Fruit fly (Drosophila melanogaster) whole organism, embryonic: ENCODE measurements around the gene CG12075.

Experiments
- CG1024 ChIP-seq: fragments of 200-800 bp; sonication (Bioruptor generic); IDR thresholded peaks from 2 replicates; pipeline ENCODE4 v1.3.6; 2022; ENCODE audit warnings: missing biosample characterization, missing genetic modification characterization
- CG11093 ChIP-seq: fragments of 200-800 bp; sonication (Bioruptor generic); IDR thresholded peaks from 3 replicates; pipeline ENCODE4 v1.3.6; 2022; ENCODE audit warnings: missing biosample characterization, missing genetic modification characterization
- CG11504 ChIP-seq: fragments of 200-800 bp; sonication (Bioruptor generic); optimal IDR thresholded peaks from 3 replicates; lab custom pipeline; 2019; ENCODE audit warnings: missing biosample characterization, mild to moderate bottlenecking, missing genetic modification characterization, moderate library complexity
- CG11560 ChIP-seq: fragments of 200-800 bp; sonication (Bioruptor generic); IDR thresholded peaks from 3 replicates; pipeline ENCODE4 v1.3.6; 2022; ENCODE audit warnings: missing biosample characterization, missing genetic modification characterization
- CG14050 ChIP-seq: fragments of 200-800 bp; sonication (Bioruptor generic); IDR thresholded peaks from 3 replicates; pipeline ENCODE4 v1.3.6; 2022; ENCODE audit warnings: missing biosample characterization, missing genetic modification characterization
- CG14441 ChIP-seq: fragments of 200-800 bp; sonication (Bioruptor generic); IDR thresholded peaks from 2 replicates; pipeline ENCODE4 v1.3.6; 2022; ENCODE audit warnings: missing biosample characterization, missing genetic modification characterization
- CG14667 ChIP-seq: fragments of 200-800 bp; sonication (Bioruptor generic); IDR thresholded peaks from 2 replicates; pipeline ENCODE4 v1.3.6; 2022; ENCODE audit warnings: missing biosample characterization, missing genetic modification characterization
- CG17186 ChIP-seq: fragments of 200-800 bp; sonication (Bioruptor generic); optimal IDR thresholded peaks from 3 replicates; lab custom pipeline; 2017; ENCODE audit warnings: missing biosample characterization, missing genetic modification reagents, missing genetic modification characterization
- CG18262 ChIP-seq: fragments of 200-800 bp; optimal IDR thresholded peaks from 3 replicates; lab custom pipeline; 2019; ENCODE audit warnings: missing biosample characterization, mild to moderate bottlenecking, missing genetic modification characterization, moderate library complexity
- CG2116 ChIP-seq: fragments of 200-800 bp; sonication (Bioruptor generic); optimal IDR thresholded peaks from 3 replicates; lab custom pipeline; 2018; ENCODE audit warnings: missing biosample characterization, mild to moderate bottlenecking, missing genetic modification characterization
- CG2889 ChIP-seq: fragments of 200-800 bp; sonication (Bioruptor generic); IDR thresholded peaks from 3 replicates; pipeline ENCODE4 v1.3.6; 2022; ENCODE audit warnings: missing biosample characterization, missing genetic modification characterization
- CG31365 ChIP-seq: fragments of 200-800 bp; sonication (Bioruptor generic); optimal IDR thresholded peaks from 2 replicates; lab custom pipeline; 2018; ENCODE audit warnings: missing biosample characterization, mild to moderate bottlenecking, missing genetic modification characterization
- CG32532 ChIP-seq: fragments of 200-800 bp; sonication (Bioruptor generic); IDR thresholded peaks from 2 replicates; pipeline ENCODE4 v1.3.6; 2022; ENCODE audit warnings: missing biosample characterization, missing genetic modification characterization
- CG32767 ChIP-seq: fragments of 200-800 bp; sonication (Bioruptor generic); IDR thresholded peaks from 2 replicates; pipeline ENCODE4 v1.3.6; 2022; ENCODE audit warnings: missing biosample characterization, missing genetic modification characterization
- CG3407 ChIP-seq: fragments of 200-800 bp; sonication (Bioruptor generic); optimal IDR thresholded peaks from 2 replicates; lab custom pipeline; 2018; ENCODE audit warnings: missing biosample characterization, mild to moderate bottlenecking, missing genetic modification characterization
- CG3838 ChIP-seq: fragments of 200-800 bp; sonication (Bioruptor generic); optimal IDR thresholded peaks from 3 replicates; lab custom pipeline; 2016; ENCODE audit warnings: missing biosample characterization, missing genetic modification characterization
- CG4707 ChIP-seq: fragments of 200-800 bp; sonication (Bioruptor generic); optimal IDR thresholded peaks from 2 replicates; lab custom pipeline; 2018; ENCODE audit warnings: missing biosample characterization, mild to moderate bottlenecking, missing genetic modification characterization, moderate library complexity
- CG9727 ChIP-seq: fragments of 200-800 bp; sonication (Bioruptor generic); optimal IDR thresholded peaks from 3 replicates; lab custom pipeline; 2017; ENCODE audit warnings: missing biosample characterization, mild to moderate bottlenecking, missing genetic modification characterization
- Dfd ChIP-seq, 2 experiments: fragments of >200 bp; optimal IDR thresholded peaks; 2 replicates each; lab custom pipeline; 2017; ENCODE audit warnings: missing biosample characterization in 2 of 2, missing genetic modification characterization in 2 of 2
- Doc2 ChIP-seq: fragments of 200-800 bp; sonication (Bioruptor generic); IDR thresholded peaks from 2 replicates; pipeline ENCODE4 v1.3.6; 2022; ENCODE audit warnings: missing biosample characterization, missing genetic modification characterization
- Dp ChIP-seq: fragments of 200-800 bp; sonication (Bioruptor generic); optimal IDR thresholded peaks from 2 replicates; lab custom pipeline; 2018; ENCODE audit warnings: missing biosample characterization, mild to moderate bottlenecking, missing genetic modification characterization, moderate library complexity
- Dref ChIP-seq: fragments of 200-800 bp; sonication (Bioruptor generic); IDR thresholded peaks from 2 replicates; pipeline ENCODE4 v1.3.6; 2022; ENCODE audit warnings: missing biosample characterization, missing genetic modification characterization
- Mrtf ChIP-seq: fragments of 200-800 bp; sonication (Bioruptor generic); IDR thresholded peaks from 3 replicates; pipeline ENCODE4 v1.3.6; 2022; ENCODE audit warnings: missing biosample characterization, missing genetic modification characterization
- NC2β ChIP-seq: fragments of 200-800 bp; sonication (Bioruptor generic); optimal IDR thresholded peaks from 2 replicates; lab custom pipeline; 2016; ENCODE audit warnings: missing biosample characterization, missing genetic modification characterization
- Oaz ChIP-seq: fragments of 200-800 bp; sonication (Bioruptor generic); IDR thresholded peaks from 2 replicates; pipeline ENCODE4 v1.3.6; 2022; ENCODE audit warnings: missing biosample characterization, missing genetic modification characterization
- Poxn ChIP-seq: fragments of 200-800 bp; sonication (Bioruptor generic); IDR thresholded peaks from 2 replicates; pipeline ENCODE4 v1.3.6; 2022; ENCODE audit warnings: missing biosample characterization, missing genetic modification characterization
- Ravus ChIP-seq: fragments of 200-800 bp; sonication (Bioruptor generic); IDR thresholded peaks from 2 replicates; pipeline ENCODE4 v1.3.6; 2022; ENCODE audit warnings: missing biosample characterization, missing genetic modification characterization
- Sox100B ChIP-seq: fragments of 200-800 bp; sonication (Bioruptor generic); optimal IDR thresholded peaks from 3 replicates; lab custom pipeline; 2018; ENCODE audit warnings: missing biosample characterization, mild to moderate bottlenecking, missing genetic modification characterization
- Stat92E ChIP-seq, 3 experiments: fragments of >200 bp in 2 of 3; fragments of 200-800 bp in 1 of 3; sonication (Bioruptor generic) in 1 of 3; optimal IDR thresholded peaks; 2 replicates each; lab custom pipeline; 2017 to 2019; ENCODE audit warnings: missing biosample characterization in 3 of 3, missing genetic modification characterization in 3 of 3, mild to moderate bottlenecking in 1 of 3, moderate library complexity in 1 of 3
- TFAM ChIP-seq: fragments of 200-800 bp; sonication (Bioruptor generic); optimal IDR thresholded peaks from 2 replicates; lab custom pipeline; 2017; ENCODE audit warnings: missing biosample characterization, missing genetic modification characterization, inconsistent platforms
- Taf1 ChIP-seq: fragments of 200-800 bp; sonication (Bioruptor generic); IDR thresholded peaks from 2 replicates; pipeline ENCODE4 v1.3.6; 2022; ENCODE audit warnings: missing biosample characterization, missing genetic modification characterization
- YL-1 ChIP-seq: fragments of 200-800 bp; sonication (Bioruptor generic); optimal IDR thresholded peaks from 3 replicates; lab custom pipeline; 2017; ENCODE audit warnings: missing biosample characterization, mild to moderate bottlenecking, missing genetic modification characterization
- aop ChIP-seq: fragments of 200-800 bp; sonication (Bioruptor generic); IDR thresholded peaks from 2 replicates; pipeline ENCODE4 v1.3.6; 2022; ENCODE audit warnings: missing biosample characterization, missing genetic modification characterization
- br ChIP-seq: fragments of >200 bp; optimal IDR thresholded peaks from 2 replicates; lab custom pipeline; 2017
- chinmo ChIP-seq: fragments of 200-800 bp; sonication (Bioruptor generic); IDR thresholded peaks from 4 replicates; pipeline ENCODE4 v1.3.6; 2022; ENCODE audit warnings: missing biosample characterization, missing genetic modification characterization; ENCODE audit not compliant: partially characterized antibody
- crc ChIP-seq: fragments of 200-800 bp; sonication (Bioruptor generic); optimal IDR thresholded peaks from 2 replicates; lab custom pipeline; 2016; ENCODE audit warnings: missing biosample characterization, missing genetic modification characterization
- crol ChIP-seq: fragments of 200-800 bp; sonication (Bioruptor generic); IDR thresholded peaks from 2 replicates; pipeline ENCODE4 v1.3.6; 2022; ENCODE audit warnings: missing biosample characterization, missing genetic modification characterization
- dan ChIP-seq: fragments of 200-800 bp; sonication (Bioruptor generic); IDR thresholded peaks from 2 replicates; pipeline ENCODE4 v1.3.6; 2022; ENCODE audit warnings: missing biosample characterization, missing genetic modification characterization
- dimm ChIP-seq: fragments of 200-800 bp; sonication (Bioruptor generic); IDR thresholded peaks from 2 replicates; pipeline ENCODE4 v1.3.6; 2022; ENCODE audit warnings: missing biosample characterization, missing genetic modification characterization
- dpn ChIP-seq, 2 experiments: fragments of 200-800 bp; sonication (Bioruptor generic); optimal IDR thresholded peaks; 3 replicates each; lab custom pipeline; 2016; ENCODE audit warnings: missing biosample characterization in 2 of 2, missing genetic modification characterization in 2 of 2
- dysf ChIP-seq: fragments of 200-800 bp; sonication (Bioruptor generic); IDR thresholded peaks from 3 replicates; pipeline ENCODE4 v1.3.6; 2022; ENCODE audit warnings: missing biosample characterization, missing genetic modification characterization
- eve ChIP-seq, 2 experiments: fragments of >200 bp; optimal IDR thresholded peaks; 2 replicates each; lab custom pipeline; 2017; ENCODE audit warnings: missing biosample characterization in 2 of 2, missing genetic modification characterization in 2 of 2
- fd96Cb ChIP-seq: fragments of 200-800 bp; sonication (Bioruptor generic); optimal IDR thresholded peaks from 2 replicates; lab custom pipeline; 2018; ENCODE audit warnings: missing biosample characterization, mild to moderate bottlenecking, missing genetic modification characterization, moderate library complexity
- fu2 ChIP-seq: fragments of 200-800 bp; sonication (Bioruptor generic); optimal IDR thresholded peaks from 2 replicates; lab custom pipeline; 2016; ENCODE audit warnings: missing biosample characterization, missing genetic modification characterization
- knrl ChIP-seq: fragments of 200-800 bp; sonication (Bioruptor generic); IDR thresholded peaks from 3 replicates; pipeline ENCODE4 v1.3.6; 2022; ENCODE audit warnings: missing biosample characterization, missing genetic modification characterization; ENCODE audit not compliant: partially characterized antibody
- maf-S ChIP-seq: fragments of 200-800 bp; sonication (Bioruptor generic); optimal IDR thresholded peaks from 2 replicates; lab custom pipeline; 2016; ENCODE audit warnings: missing biosample characterization, missing genetic modification characterization
- mam ChIP-seq: fragments of 200-800 bp; sonication (Bioruptor generic); optimal IDR thresholded peaks from 3 replicates; lab custom pipeline; 2016; ENCODE audit warnings: missing biosample characterization, missing genetic modification characterization
- mirr ChIP-seq: fragments of 200-800 bp; sonication (Bioruptor generic); optimal IDR thresholded peaks from 3 replicates; lab custom pipeline; 2018; ENCODE audit warnings: missing biosample characterization, mild to moderate bottlenecking, missing genetic modification characterization
- org-1 ChIP-seq: fragments of 200-800 bp; sonication (Bioruptor generic); optimal IDR thresholded peaks from 2 replicates; lab custom pipeline; 2017; ENCODE audit warnings: missing biosample characterization, missing genetic modification characterization
- rib ChIP-seq: fragments of 200-800 bp; sonication (Bioruptor generic); IDR thresholded peaks from 2 replicates; pipeline ENCODE4 v1.3.6; 2022; ENCODE audit warnings: missing biosample characterization, missing genetic modification characterization
- scrt ChIP-seq: fragments of 200-800 bp; sonication (Bioruptor generic); optimal IDR thresholded peaks from 2 replicates; lab custom pipeline; 2018; ENCODE audit warnings: missing biosample characterization, mild to moderate bottlenecking, missing genetic modification characterization, moderate library complexity
- vvl ChIP-seq: fragments of 200-800 bp; sonication (Bioruptor generic); IDR thresholded peaks from 2 replicates; pipeline ENCODE4 v1.3.6; 2022; ENCODE audit warnings: missing biosample characterization, missing genetic modification characterization
- wdn ChIP-seq: fragments of 200-800 bp; sonication (Bioruptor generic); IDR thresholded peaks from 2 replicates; pipeline ENCODE4 v1.3.6; 2022; ENCODE audit warnings: missing biosample characterization, missing genetic modification characterization
- zfh2 ChIP-seq: fragments of 200-800 bp; sonication (Bioruptor generic); optimal IDR thresholded peaks from 2 replicates; lab custom pipeline; 2016; ENCODE audit warnings: missing biosample characterization, missing genetic modification characterization

The CG12075 gene

DNA sequence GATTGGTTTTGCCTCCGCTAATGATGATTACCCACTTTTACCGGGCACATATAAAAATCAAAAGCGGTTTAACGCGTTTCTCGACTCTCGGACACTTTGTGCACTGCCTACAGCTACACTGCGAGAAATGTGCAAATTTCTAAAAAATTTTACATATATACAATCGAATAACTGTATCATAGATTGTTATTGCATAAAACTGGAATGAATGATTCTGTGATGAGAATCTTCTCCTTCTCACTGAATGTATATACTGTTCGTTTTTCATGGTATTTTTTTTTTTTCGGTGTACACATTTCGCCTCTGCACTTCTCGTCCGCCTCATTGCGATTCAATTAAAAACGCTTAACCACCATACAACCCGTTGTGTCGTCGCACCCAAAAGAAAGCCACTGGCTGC, 23.1 kb downstream of the CG12075 start (continued):
- TF ChIP-seq CG2889 (GFP tag; lab: Robert Waterston, UW): no peak
- TF ChIP-seq zfh2 (GFP tag; lab: Kevin White, UChicago): no peak
- TF ChIP-seq org-1: no peak
- TF ChIP-seq wdn (GFP tag; lab: Robert Waterston, UW): no peak
- no peak for TF ChIP-seq Stat92E (GFP tag; optimal IDR thresholded peaks at IDR 0.05; lab: Kevin White, UChicago)
- no peak for TF ChIP-seq CG14441 (GFP tag; lab: Robert Waterston, UW)
- peak in 1 of 2 experiments; percentile 4 for TF ChIP-seq eve (GFP tag; optimal IDR thresholded peaks at IDR 0.05; lab: Kevin White, UChicago)
- TF ChIP-seq dan (GFP tag; lab: Robert Waterston, UW): no peak
- TF ChIP-seq CG14667: no peak
- TF ChIP-seq dpn (GFP tag; optimal IDR thresholded peaks at IDR 0.05; lab: Kevin White, UChicago): peak in 1 of 2 experiments; percentile 37
- TF ChIP-seq CG14050: no peak
- TF ChIP-seq dysf: peak; percentile 35; the same call in 1 of the 3 replicates
- 0 out of 3 replicates have a peak, but pooled peaks have one; percentile 20 for TF ChIP-seq CG11560
- TF ChIP-seq CG11504 (tag; lab: Kevin White, UChicago): peak; percentile 67
- no peak for TF ChIP-seq Poxn
- TF ChIP-seq CG18262 (tag; lab: Kevin White, UChicago): peak; percentile 28
- TF ChIP-seq CG1024 (GFP tag; lab: Robert Waterston, UW): no peak
- TF ChIP-seq fu2 (GFP tag; lab: Kevin White, UChicago): no peak
- TF ChIP-seq Taf1 (GFP tag; lab: Robert Waterston, UW): no peak
- no peak for TF ChIP-seq scrt
- no peak for TF ChIP-seq chinmo (GFP tag; lab: Robert Waterston, UW)
- TF ChIP-seq CG32767: no peak
- no peak for TF ChIP-seq CG3838
- TF ChIP-seq aop (GFP tag; lab: Robert Waterston, UW): no peak
- TF ChIP-seq mirr: no peak
- no peak for TF ChIP-seq Ravus
- TF ChIP-seq CG4707 (GFP tag; lab: Kevin White, UChicago): no peak
- TF ChIP-seq Doc2: no peak
- no peak for TF ChIP-seq CG11093 (GFP tag; lab: Robert Waterston, UW)
- TF ChIP-seq vvl (GFP tag; lab: Robert Waterston, UW): peak; percentile 73
- TF ChIP-seq Dp (GFP tag; lab: Kevin White, UChicago): no peak
- TF ChIP-seq CG32532 (GFP tag; lab: Robert Waterston, UW): no peak
- no peak for TF ChIP-seq crol (GFP tag; lab: Robert Waterston, UW)
- peak; percentile 24 for TF ChIP-seq CG3407 (GFP tag; lab: Kevin White, UChicago)
- TF ChIP-seq Mrtf: no peak
- no peak for TF ChIP-seq Oaz (GFP tag; lab: Robert Waterston, UW)
- no peak for TF ChIP-seq maf-S (GFP tag; lab: Kevin White, UChicago)
- no peak for TF ChIP-seq rib (GFP tag; lab: Robert Waterston, UW)
- TF ChIP-seq br (lab: Kevin White, UChicago): no peak
- no peak for TF ChIP-seq NC2β (GFP tag; lab: Kevin White, UChicago)
- no peak for TF ChIP-seq crc (GFP tag; lab: Kevin White, UChicago)
- no peak for TF ChIP-seq Dref (GFP tag; lab: Robert Waterston, UW)
- no peak for TF ChIP-seq CG31365 (tag; lab: Kevin White, UChicago)
- no peak for TF ChIP-seq mam (GFP tag; lab: Kevin White, UChicago)
- TF ChIP-seq CG2116 (GFP tag; lab: Kevin White, UChicago): no peak
- peak; percentile 46 for TF ChIP-seq fd96Cb (tag; lab: Kevin White, UChicago)
- no peak for TF ChIP-seq YL-1
- no peak for TF ChIP-seq dimm (GFP tag; lab: Robert Waterston, UW)
- TF ChIP-seq TFAM: no peak
- TF ChIP-seq CG9727 (GFP tag; lab: Kevin White, UChicago): peak; percentile 32
- TF ChIP-seq Dfd (GFP tag; optimal IDR thresholded peaks at IDR 0.05; lab: Kevin White, UChicago): no peak
- no peak for TF ChIP-seq knrl (GFP tag; lab: Robert Waterston, UW)
- peak; percentile 37 for TF ChIP-seq Sox100B (GFP tag; lab: Kevin White, UChicago)
- no peak for TF ChIP-seq CG17186 (GFP tag; lab: Kevin White, UChicago)
